Fruit fly (Drosophila melanogaster): ENCODE data around the gene Ythdf.

- TF ChIP-seq CG3919 (GFP tag; optimal IDR thresholded peaks at IDR 0.05) (no peak), Blimp-1 (GFP tag; optimal IDR thresholded peaks at IDR 0.05) (no peak), Eip78C (GFP tag) (peak; percentile 51)
Measured at dm6 chr3R:24985029-24985685, 53.9 kb downstream of the Ythdf start.

Data from whole organism, prepupa.